Fruit fly (Drosophila melanogaster) whole organism: Measurements from ENCODE around the gene CG17211.

Experiments used
- CG8478 ChIP-seq: fragments of >200 bp; optimal IDR thresholded peaks from 2 replicates; lab custom pipeline; 2018; ENCODE audit warnings: inconsistent platforms
- Dll ChIP-seq: fragments of >200 bp; optimal IDR thresholded peaks from 2 replicates; lab custom pipeline; 2017
- pan ChIP-seq: fragments of >200 bp; optimal IDR thresholded peaks from 2 replicates; lab custom pipeline; 2017
- psq ChIP-seq: fragments of >200 bp; optimal IDR thresholded peaks from 2 replicates; lab custom pipeline; 2017

DNA sequence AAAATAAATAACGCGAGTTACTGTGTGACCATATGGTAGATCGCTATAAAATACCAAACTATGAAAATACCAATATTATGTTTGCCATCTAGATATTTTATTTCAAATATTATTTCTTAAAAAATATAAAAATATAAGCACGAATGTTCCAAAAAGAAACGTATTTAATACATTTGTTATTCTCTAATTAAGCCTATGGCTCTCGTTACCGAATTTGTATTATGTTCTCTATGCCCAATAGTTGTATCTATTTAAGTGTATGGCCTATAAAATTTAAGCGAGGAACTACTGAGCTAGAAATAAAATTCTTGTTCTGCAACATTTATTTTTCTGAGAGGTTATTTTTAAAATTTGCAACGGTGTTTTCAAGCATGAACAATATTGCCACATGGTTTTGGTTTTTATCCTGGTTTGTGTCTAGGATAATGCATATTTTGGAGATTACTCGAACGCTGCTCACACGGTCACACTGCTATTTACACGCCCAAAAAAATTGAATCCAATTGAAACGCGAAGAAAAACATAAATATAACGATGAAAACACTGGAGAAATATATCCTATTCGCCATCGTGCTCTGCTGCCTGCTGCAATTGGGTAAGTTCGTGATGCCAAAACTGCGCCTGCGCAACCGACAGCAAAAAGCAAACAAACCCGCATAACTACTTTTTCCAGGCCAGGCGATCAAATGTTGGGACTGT, 58.5 kb downstream of the CG17211 start, which contains the start of the genes CG6583 and crok:
- TF ChIP-seq pan (lab: Kevin White, UChicago), result no peak
- TF ChIP-seq Dll (lab: Kevin White, UChicago), result no peak
- TF ChIP-seq psq, result no peak
- TF ChIP-seq CG8478, result no peak
